Worm (Caenorhabditis elegans) whole organism, L3 larva: ENCODE results near the gene ZK354.6.
"Not testable (repeated sequence)": the region's sequence is repeated elsewhere in the genome, so short reads cannot be mapped to it uniquely, and the experiment has no call there.

Experiments
- ZK546.5 ChIP-seq: sonication (generic microtip); optimal IDR thresholded peaks from 2 replicates; lab custom pipeline; 2017; ENCODE audit warnings: missing biosample characterization, missing genetic modification characterization
- aly-2 ChIP-seq: fragments of 150-350 bp; optimal IDR thresholded peaks from 2 replicates; lab custom pipeline; 2014; ENCODE audit warnings: missing biosample characterization, missing genetic modification characterization
- ama-1 ChIP-seq: fragments of 150-350 bp; optimal IDR thresholded peaks from 2 replicates; lab custom pipeline; 2018
- ceh-16 ChIP-seq: sonication (generic microtip); optimal IDR thresholded peaks from 2 replicates; lab custom pipeline; 2017; ENCODE audit warnings: missing biosample characterization, missing genetic modification characterization
- ceh-28 ChIP-seq: fragments of 150-350 bp; optimal IDR thresholded peaks from 2 replicates; lab custom pipeline; 2014; ENCODE audit warnings: missing biosample characterization, missing genetic modification reagents, missing genetic modification characterization
- egl-27 ChIP-seq: sonication (generic microtip); optimal IDR thresholded peaks from 4 replicates; lab custom pipeline; 2017; ENCODE audit warnings: missing biosample characterization, missing genetic modification reagents, missing genetic modification characterization
- egl-5 ChIP-seq: fragments of 150-350 bp; optimal IDR thresholded peaks from 2 replicates; lab custom pipeline; 2017; ENCODE audit warnings: missing biosample characterization, missing genetic modification reagents, missing genetic modification characterization, inconsistent platforms
- fos-1 ChIP-seq: fragments of 150-350 bp; optimal IDR thresholded peaks from 2 replicates; lab custom pipeline; 2014; ENCODE audit warnings: missing biosample characterization, missing genetic modification characterization
- hmg-11 ChIP-seq: sonication (generic microtip); optimal IDR thresholded peaks from 2 replicates; lab custom pipeline; 2016; ENCODE audit warnings: missing genetic modification characterization, missing compliant biosample characterization
- jun-1 ChIP-seq: fragments of 150-350 bp; optimal IDR thresholded peaks from 2 replicates; lab custom pipeline; 2014; ENCODE audit warnings: missing biosample characterization, missing genetic modification reagents, missing genetic modification characterization
- lin-15B ChIP-seq: fragments of 150-350 bp; optimal IDR thresholded peaks from 2 replicates; lab custom pipeline; 2014; ENCODE audit warnings: missing biosample characterization, missing genetic modification characterization
- lin-39 ChIP-seq: fragments of 150-350 bp; optimal IDR thresholded peaks from 2 replicates; lab custom pipeline; 2018; ENCODE audit warnings: missing biosample characterization, missing genetic modification reagents, missing genetic modification characterization
- lsy-12 ChIP-seq: sonication (generic microtip); optimal IDR thresholded peaks from 2 replicates; lab custom pipeline; 2016; ENCODE audit warnings: mild to moderate bottlenecking, missing genetic modification characterization, missing compliant biosample characterization
- mdl-1 ChIP-seq: fragments of 150-350 bp; optimal IDR thresholded peaks from 2 replicates; lab custom pipeline; 2014; ENCODE audit warnings: missing biosample characterization, missing genetic modification characterization
- mml-1 ChIP-seq: fragments of 150-350 bp; sonication (generic microtip); optimal IDR thresholded peaks from 3 replicates; lab custom pipeline; 2014; ENCODE audit warnings: missing biosample characterization, missing genetic modification characterization
- nhr-11 ChIP-seq: fragments of 150-350 bp; optimal IDR thresholded peaks from 2 replicates; lab custom pipeline; 2014; ENCODE audit warnings: missing biosample characterization, missing genetic modification characterization
- nhr-25 ChIP-seq: sonication (generic microtip); optimal IDR thresholded peaks from 2 replicates; lab custom pipeline; 2017; ENCODE audit warnings: missing biosample characterization, missing genetic modification characterization
- nhr-43 ChIP-seq: sonication (generic microtip); optimal IDR thresholded peaks from 2 replicates; lab custom pipeline; 2016; ENCODE audit warnings: mild to moderate bottlenecking, missing genetic modification characterization, missing compliant biosample characterization; ENCODE audit not compliant: poor library complexity, severe bottlenecking
- nhr-76 ChIP-seq: fragments of 150-350 bp; sonication (generic microtip); optimal IDR thresholded peaks from 5 replicates; lab custom pipeline; 2014; ENCODE audit warnings: missing biosample characterization, missing genetic modification characterization
- pha-4 ChIP-seq: fragments of 150-350 bp; optimal IDR thresholded peaks from 2 replicates; lab custom pipeline; 2014; ENCODE audit warnings: missing biosample characterization, missing genetic modification reagents, missing genetic modification characterization
- sea-2 ChIP-seq: fragments of 150-350 bp; sonication (generic microtip); optimal IDR thresholded peaks from 4 replicates; lab custom pipeline; 2014; ENCODE audit warnings: missing biosample characterization, missing genetic modification reagents, missing genetic modification characterization
- snpc-4 ChIP-seq: fragments of 150-350 bp; optimal IDR thresholded peaks from 2 replicates; lab custom pipeline; 2014; ENCODE audit warnings: missing biosample characterization, missing genetic modification characterization
- unc-62 ChIP-seq: fragments of 150-350 bp; sonication (generic microtip); optimal IDR thresholded peaks from 4 replicates; lab custom pipeline; 2014; ENCODE audit warnings: missing biosample characterization, missing genetic modification reagents, missing genetic modification characterization
- zag-1 ChIP-seq: fragments of 150-350 bp; optimal IDR thresholded peaks from 2 replicates; lab custom pipeline; 2014; ENCODE audit warnings: missing biosample characterization, missing genetic modification characterization

Gene ZK354.6

ce11 chrIV:5268803-5269202 lies 28.5 kb downstream of the ZK354.6 start, which contains the start of gene F36H12.4:
F36H12.4 (plus strand) TSS chrIV:5269103.
- TF ChIP-seq mml-1 (no peak), mdl-1 (tag; lab: Kevin White, UChicago) (no peak), aly-2 (tag; lab: Kevin White, UChicago) (no peak), fos-1 (tag; lab: Kevin White, UChicago) (no peak), ceh-28 (tag; lab: Kevin White, UChicago) (no peak), egl-27 (tag; lab: Kevin White, UChicago) (no peak), zag-1 (no peak), nhr-11 (no peak), lin-15B (tag; lab: Kevin White, UChicago) (no peak), pha-4 (no peak)

ce11 chrIV:5266474-5266873 lies 30.9 kb downstream of the ZK354.6 start, which contains the start of gene F36H12.5:
F36H12.5 (plus strand) TSS chrIV:5266774.
- no peak for TF ChIP-seq lsy-12 (tag; lab: Kevin White, UChicago)
- no peak for TF ChIP-seq egl-5 (tag; lab: Kevin White, UChicago)
- TF ChIP-seq hmg-11 (tag; lab: Kevin White, UChicago) = no peak
- no peak for TF ChIP-seq ZK546.5 (tag; lab: Kevin White, UChicago)
- no peak for TF ChIP-seq jun-1 (tag; lab: Kevin White, UChicago)
- no peak for TF ChIP-seq lin-39 (tag; lab: Kevin White, UChicago)
- no peak for TF ChIP-seq nhr-25
- no peak for TF ChIP-seq nhr-76 (tag; lab: Kevin White, UChicago)

ce11 chrIV:5264700-5265210 lies 32.6 kb downstream of the ZK354.6 start:
- TF ChIP-seq snpc-4 (tag; lab: Kevin White, UChicago) (peak; percentile 15), ama-1 (lab: Kevin White, UChicago) (peak; percentile 70)
- TF ChIP-seq, all 47 proteins: peak for 2; not testable (repeated sequence) for 45

DNA sequence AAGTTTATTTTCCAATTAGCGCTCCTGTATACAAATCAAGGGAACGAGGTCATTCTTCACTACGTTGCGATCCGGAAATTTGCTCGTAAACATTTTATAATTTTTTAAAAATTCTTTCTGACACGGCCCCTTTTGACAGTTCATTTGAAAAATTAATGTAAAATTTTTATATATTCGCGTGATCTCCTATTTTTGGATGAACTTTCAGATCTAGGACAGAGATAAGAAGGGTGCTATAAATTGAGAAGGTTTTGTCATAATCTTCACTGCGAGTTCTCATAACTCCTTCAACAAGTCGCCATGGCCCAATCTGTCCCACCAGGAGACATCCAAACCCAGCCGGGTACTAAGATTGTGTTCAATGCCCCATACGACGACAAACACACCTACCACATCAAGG lies 37.0 kb downstream of the ZK354.6 start, which contains the start of gene msp-19:
msp-19 (plus strand) TSS at position 301 of the 400 bp plus-strand sequence.
- TF ChIP-seq nhr-76, nhr-43, jun-1 (tag; lab: Kevin White, UChicago): not testable (repeated sequence)

DNA sequence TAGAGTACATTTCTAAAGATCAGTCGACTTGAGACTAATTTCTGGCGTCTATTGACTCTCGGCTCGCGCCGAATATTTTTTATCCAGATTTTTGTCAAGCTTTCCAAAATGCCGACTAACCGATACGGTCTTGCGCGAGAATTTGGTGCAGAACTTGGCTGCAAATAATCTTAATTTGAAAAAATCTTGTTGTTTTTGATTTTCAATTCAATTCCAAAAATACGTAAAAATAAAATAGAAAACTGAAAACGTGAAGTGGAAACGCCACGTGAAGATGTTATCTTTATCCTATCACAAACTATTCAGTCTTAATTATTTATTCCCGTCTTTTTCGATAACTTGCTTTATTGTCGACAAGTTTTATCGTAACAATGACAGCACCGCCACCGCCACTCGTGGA lies 39.0 kb downstream of the ZK354.6 start, which contains the start of gene ttbk-2.1:
ttbk-2.1 (plus strand) TSS at position 301 of the 400 bp plus-strand sequence.
- not testable (repeated sequence) for TF ChIP-seq snpc-4 (tag; lab: Kevin White, UChicago); unc-62 (GFP tag; lab: Kevin White, UChicago); ceh-16 (tag; lab: Kevin White, UChicago)

DNA sequence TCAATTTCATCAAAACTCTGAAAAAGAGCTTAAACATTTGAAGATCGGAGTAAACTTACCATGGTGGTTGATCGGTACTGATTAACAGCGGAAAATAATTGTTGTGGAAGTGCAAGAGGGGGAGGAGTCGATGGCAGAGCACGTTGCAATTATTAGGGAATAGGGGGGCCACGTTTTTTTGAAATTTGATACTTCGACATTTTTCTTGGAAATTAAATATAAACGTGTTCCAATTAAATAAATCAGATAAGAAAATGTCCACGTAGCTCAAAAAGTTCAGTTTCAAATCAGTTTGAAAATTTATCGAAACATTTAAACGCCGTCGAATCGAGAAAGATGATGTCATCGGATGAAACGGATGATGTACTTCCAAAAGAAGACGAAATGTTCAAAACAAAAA lies 40.6 kb downstream of the ZK354.6 start, which contains the start of gene F36H12.9:
F36H12.9 (plus strand) TSS at position 301 of the 400 bp plus-strand sequence.
- not testable (repeated sequence) for TF ChIP-seq zag-1; aly-2 (tag; lab: Kevin White, UChicago); nhr-11
- TF ChIP-seq, all 47 proteins: peak for 0; not testable (repeated sequence) for 47

ce11 chrIV:5254678-5255077 lies 42.7 kb downstream of the ZK354.6 start, which contains the start of gene F36H12.10:
F36H12.10 (minus strand) TSS chrIV:5254778.
- not testable (repeated sequence) for TF ChIP-seq sea-2 (GFP tag; lab: Kevin White, UChicago); aly-2 (tag; lab: Kevin White, UChicago); snpc-4 (tag; lab: Kevin White, UChicago)
